Fruit fly (Drosophila melanogaster): ENCODE results near the gene drd.

The drd gene

DNA sequence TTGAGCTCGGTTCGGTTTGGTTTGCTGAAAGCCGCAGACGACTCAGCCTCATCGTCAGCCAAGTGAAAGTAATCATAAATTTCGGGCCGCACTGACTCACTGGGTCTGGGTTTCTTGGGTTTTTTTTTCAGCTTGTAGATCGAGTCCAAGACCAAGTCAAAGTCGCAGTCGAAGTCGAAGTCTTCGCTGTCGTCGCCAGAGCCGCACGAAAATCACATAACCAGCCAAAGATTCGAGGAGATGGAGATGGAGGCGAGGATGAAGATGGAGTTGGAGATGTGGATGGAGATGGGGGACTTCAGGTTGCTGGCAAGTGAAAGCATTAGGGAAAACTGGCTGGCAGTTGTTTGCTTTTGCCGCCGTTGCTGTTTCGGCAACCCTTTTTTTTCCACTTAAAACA lies 21.5 kb downstream of the drd start:
- TF ChIP-seq CG5204 (GFP tag; optimal IDR thresholded peaks at IDR 0.05) (no peak), ovo (GFP tag; optimal IDR thresholded peaks at IDR 0.05) (no peak), CG1620 (GFP tag; optimal IDR thresholded peaks at IDR 0.05) (no peak), cnc (optimal IDR thresholded peaks at IDR 0.05) (no peak), Mnt (GFP tag; optimal IDR thresholded peaks at IDR 0.05) (no peak), Hr96 (GFP tag; optimal IDR thresholded peaks at IDR 0.05) (no peak), CG7101 (tag; optimal IDR thresholded peaks at IDR 0.05) (no peak), CG33017 (tag; optimal IDR thresholded peaks at IDR 0.05) (no peak), tj (GFP tag; optimal IDR thresholded peaks at IDR 0.05) (no peak), cic (GFP tag; optimal IDR thresholded peaks at IDR 0.05) (no peak), Crg-1 (GFP tag; optimal IDR thresholded peaks at IDR 0.05) (no peak), kay (GFP tag; ENCODE audit: borderline replicate concordance) (no peak), CG14711 (tag; optimal IDR thresholded peaks at IDR 0.05) (no peak), Clk (GFP tag; optimal IDR thresholded peaks at IDR 0.05) (no peak), CG7045 (GFP tag; optimal IDR thresholded peaks at IDR 0.05) (no peak)

DNA sequence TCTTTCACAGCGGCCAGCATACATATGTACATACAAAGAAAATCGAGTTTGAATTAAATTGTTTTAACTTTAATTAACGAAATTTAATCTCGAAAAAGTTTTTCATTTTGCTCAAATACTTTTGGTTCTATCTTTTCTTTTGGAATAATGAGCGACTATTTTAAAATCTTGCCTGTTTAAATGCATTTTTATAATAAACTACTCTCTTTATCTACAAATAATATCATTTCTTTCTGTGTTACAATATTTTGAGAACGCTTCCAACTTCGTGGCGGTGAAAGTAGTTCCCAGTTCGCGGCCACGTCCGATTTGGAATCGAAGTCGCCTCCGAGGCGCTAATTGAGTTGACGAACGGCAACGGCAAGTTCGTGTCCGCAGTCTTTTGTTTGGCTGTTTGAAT lies 24.7 kb downstream of the drd start:
- TF ChIP-seq pad (GFP tag; optimal IDR thresholded peaks at IDR 0.05) = no peak
- no peak for TF ChIP-seq CG33017 (tag; optimal IDR thresholded peaks at IDR 0.05)
- TF ChIP-seq CG11617 (GFP tag; optimal IDR thresholded peaks at IDR 0.05) = no peak
- no peak for TF ChIP-seq bab1 (GFP tag; optimal IDR thresholded peaks at IDR 0.05)

- TF ChIP-seq CG1620 (GFP tag; optimal IDR thresholded peaks at IDR 0.05) (no peak), CG14711 (tag; optimal IDR thresholded peaks at IDR 0.05) (no peak), CG33017 (tag; optimal IDR thresholded peaks at IDR 0.05) (no peak), pad (GFP tag; optimal IDR thresholded peaks at IDR 0.05) (no peak), Mnt (GFP tag; optimal IDR thresholded peaks at IDR 0.05) (no peak), bab1 (GFP tag; optimal IDR thresholded peaks at IDR 0.05) (no peak), Clk (GFP tag; optimal IDR thresholded peaks at IDR 0.05) (no peak), tj (GFP tag; optimal IDR thresholded peaks at IDR 0.05) (no peak), CG12768 (GFP tag; optimal IDR thresholded peaks at IDR 0.05) (no peak), CG5204 (GFP tag; optimal IDR thresholded peaks at IDR 0.05) (no peak), cic (GFP tag; optimal IDR thresholded peaks at IDR 0.05) (no peak), cnc (optimal IDR thresholded peaks at IDR 0.05) (no peak), ovo (GFP tag; optimal IDR thresholded peaks at IDR 0.05) (no peak), kay (GFP tag; ENCODE audit: borderline replicate concordance) (no peak), Crg-1 (GFP tag; optimal IDR thresholded peaks at IDR 0.05) (no peak)
Observed at dm6 chrX:15152058-15152457, 26.5 kb downstream of the drd start.

DNA sequence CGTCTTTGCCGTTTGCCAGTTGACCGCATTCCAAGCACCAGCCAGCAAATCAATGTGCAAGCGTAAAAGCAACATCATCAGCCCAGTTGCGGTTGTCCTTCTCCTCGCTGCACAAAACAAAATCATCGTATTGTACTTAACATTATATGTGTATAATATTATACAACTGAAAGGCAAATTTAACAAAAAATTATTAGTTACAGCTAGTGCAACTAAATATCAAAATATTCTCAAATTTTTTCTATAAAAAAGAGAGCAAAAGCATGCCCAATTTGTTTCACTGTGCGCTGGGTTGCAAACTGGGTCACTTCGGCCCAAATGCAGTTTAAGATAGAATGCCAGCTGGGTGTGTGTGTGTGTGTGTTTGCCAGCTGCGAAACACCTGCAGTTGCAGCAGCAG lies 30.7 kb downstream of the drd start:
- no peak for TF ChIP-seq Mnt (GFP tag; optimal IDR thresholded peaks at IDR 0.05)
- no peak for TF ChIP-seq cic (GFP tag; optimal IDR thresholded peaks at IDR 0.05)
- TF ChIP-seq Hr96 (GFP tag; optimal IDR thresholded peaks at IDR 0.05) = no peak
- no peak for TF ChIP-seq Clk (GFP tag; optimal IDR thresholded peaks at IDR 0.05)
- no peak for TF ChIP-seq Crg-1 (GFP tag; optimal IDR thresholded peaks at IDR 0.05)
- no peak for TF ChIP-seq CG1620 (GFP tag; optimal IDR thresholded peaks at IDR 0.05)
- no peak for TF ChIP-seq CG7045 (GFP tag; optimal IDR thresholded peaks at IDR 0.05)
- TF ChIP-seq kay (GFP tag; ENCODE audit: borderline replicate concordance) = no peak
- no peak for TF ChIP-seq CG5204 (GFP tag; optimal IDR thresholded peaks at IDR 0.05)
- TF ChIP-seq CG14711 (tag; optimal IDR thresholded peaks at IDR 0.05) = no peak
- no peak for TF ChIP-seq pad (GFP tag; optimal IDR thresholded peaks at IDR 0.05)
- TF ChIP-seq cnc (optimal IDR thresholded peaks at IDR 0.05) = no peak
- TF ChIP-seq ovo (GFP tag; optimal IDR thresholded peaks at IDR 0.05) = no peak
- no peak for TF ChIP-seq CG33017 (tag; optimal IDR thresholded peaks at IDR 0.05)
- no peak for TF ChIP-seq CG12768 (GFP tag; optimal IDR thresholded peaks at IDR 0.05)
- TF ChIP-seq tj (GFP tag; optimal IDR thresholded peaks at IDR 0.05) = no peak
- TF ChIP-seq CG11617 (GFP tag; optimal IDR thresholded peaks at IDR 0.05) = no peak
- TF ChIP-seq CG7101 (tag; optimal IDR thresholded peaks at IDR 0.05) = no peak
- no peak for TF ChIP-seq bab1 (GFP tag; optimal IDR thresholded peaks at IDR 0.05)
- TF ChIP-seq toe (GFP tag; optimal IDR thresholded peaks at IDR 0.05) = no peak

DNA sequence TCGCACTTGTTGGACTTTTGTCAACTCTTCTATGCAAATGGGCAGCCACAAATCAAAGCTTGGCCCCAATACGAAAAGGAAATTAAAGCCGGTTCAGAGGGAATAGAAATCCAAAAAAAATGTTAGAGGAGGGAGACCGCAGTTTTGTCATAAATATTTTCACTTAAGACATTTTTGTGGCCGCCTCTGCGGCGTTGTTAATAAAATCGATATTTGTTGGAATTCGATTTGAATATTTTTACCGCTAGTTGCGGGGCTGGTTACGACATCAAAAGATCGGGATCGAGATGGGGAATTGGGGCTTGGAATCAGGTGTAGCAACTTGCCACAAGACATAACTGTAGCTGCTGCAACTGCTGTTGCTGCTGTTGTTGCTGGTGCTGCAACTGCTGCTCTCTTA lies 31.7 kb downstream of the drd start:
- TF ChIP-seq CG12768 (GFP tag; optimal IDR thresholded peaks at IDR 0.05) (no peak), CG7101 (tag; optimal IDR thresholded peaks at IDR 0.05) (no peak), Clk (GFP tag; optimal IDR thresholded peaks at IDR 0.05) (no peak), CG7045 (GFP tag; optimal IDR thresholded peaks at IDR 0.05) (no peak), CG5204 (GFP tag; optimal IDR thresholded peaks at IDR 0.05) (no peak), cnc (optimal IDR thresholded peaks at IDR 0.05) (no peak), cic (GFP tag; optimal IDR thresholded peaks at IDR 0.05) (no peak), CG11617 (GFP tag; optimal IDR thresholded peaks at IDR 0.05) (no peak)

DNA sequence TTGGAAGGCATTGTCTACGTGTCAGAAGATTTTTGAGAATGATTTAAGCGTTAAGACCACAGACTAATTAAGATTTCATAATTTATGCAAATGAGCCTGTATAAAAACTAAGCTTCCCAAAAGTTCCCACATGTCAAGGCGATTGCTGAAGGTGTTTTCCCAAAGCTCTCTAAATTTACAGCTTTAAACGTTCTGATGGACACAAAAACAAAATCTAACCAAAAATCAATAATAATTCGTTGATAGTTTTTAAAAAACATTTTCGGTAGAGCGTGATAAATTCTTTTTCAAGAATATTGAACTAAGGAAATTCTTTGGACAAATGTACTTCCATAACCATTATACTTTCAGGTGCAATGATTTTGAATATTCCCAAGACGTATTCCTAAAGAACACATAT lies 36.5 kb downstream of the drd start:
- TF ChIP-seq CG14711 (tag; optimal IDR thresholded peaks at IDR 0.05) = no peak
- no peak for TF ChIP-seq Crg-1 (GFP tag; optimal IDR thresholded peaks at IDR 0.05)
- no peak for TF ChIP-seq Mnt (GFP tag; optimal IDR thresholded peaks at IDR 0.05)
- no peak for TF ChIP-seq CG12768 (GFP tag; optimal IDR thresholded peaks at IDR 0.05)
- no peak for TF ChIP-seq tj (GFP tag; optimal IDR thresholded peaks at IDR 0.05)
- TF ChIP-seq cic (GFP tag; optimal IDR thresholded peaks at IDR 0.05) = no peak
- no peak for TF ChIP-seq cnc (optimal IDR thresholded peaks at IDR 0.05)

DNA sequence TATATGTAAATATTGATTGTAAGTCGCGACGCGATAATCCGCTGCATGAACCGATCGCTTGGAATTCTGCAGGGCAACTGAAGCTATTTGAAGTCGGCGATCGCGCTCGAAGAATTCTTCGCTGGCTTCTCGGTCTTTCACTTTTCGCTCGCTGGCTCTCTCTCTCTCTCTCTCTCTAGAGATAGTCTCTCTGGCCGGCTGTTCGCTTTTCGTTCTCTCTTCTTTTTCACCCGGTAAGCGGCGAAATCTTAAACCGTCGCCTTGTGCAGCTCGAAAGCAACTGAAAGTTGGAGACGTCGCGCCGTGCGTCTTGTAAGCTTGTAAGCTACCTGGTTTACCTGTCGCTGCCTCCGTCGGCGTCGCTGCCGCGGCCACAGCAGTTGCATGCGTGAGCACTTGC lies 37.4 kb downstream of the drd start, which contains the start of gene CG9095:
Gene CG9095, minus strand, starts transcription at position 285 of the 400 bp plus-strand sequence.
- TF ChIP-seq Clk (GFP tag; optimal IDR thresholded peaks at IDR 0.05) (no peak), cic (GFP tag; optimal IDR thresholded peaks at IDR 0.05) (no peak), ovo (GFP tag; optimal IDR thresholded peaks at IDR 0.05) (no peak), Mnt (GFP tag; optimal IDR thresholded peaks at IDR 0.05) (no peak), CG12768 (GFP tag; optimal IDR thresholded peaks at IDR 0.05) (no peak), CG11617 (GFP tag; optimal IDR thresholded peaks at IDR 0.05) (no peak), cnc (optimal IDR thresholded peaks at IDR 0.05) (no peak), CG14711 (tag; optimal IDR thresholded peaks at IDR 0.05) (no peak), CG7045 (GFP tag; optimal IDR thresholded peaks at IDR 0.05) (no peak), Hr96 (GFP tag; optimal IDR thresholded peaks at IDR 0.05) (no peak), CG1620 (GFP tag; optimal IDR thresholded peaks at IDR 0.05) (no peak), CG5204 (GFP tag; optimal IDR thresholded peaks at IDR 0.05) (no peak), bab1 (GFP tag; optimal IDR thresholded peaks at IDR 0.05) (no peak), CG33017 (tag; optimal IDR thresholded peaks at IDR 0.05) (no peak), toe (GFP tag; optimal IDR thresholded peaks at IDR 0.05) (no peak), tj (GFP tag; optimal IDR thresholded peaks at IDR 0.05) (no peak), CG7101 (tag; optimal IDR thresholded peaks at IDR 0.05) (no peak), kay (GFP tag; ENCODE audit: borderline replicate concordance) (no peak), pad (GFP tag; optimal IDR thresholded peaks at IDR 0.05) (no peak), Crg-1 (GFP tag; optimal IDR thresholded peaks at IDR 0.05) (no peak)

All from whole organism, adult.